Fruit fly (Drosophila melanogaster) whole organism, prepupa: ENCODE data around the gene Nrg.

Experiments
- CG15336 ChIP-seq: fragments of 200-800 bp; sonication (Bioruptor generic); IDR thresholded peaks from 2 replicates; pipeline ENCODE4 v1.3.6; 2022; ENCODE audit warnings: missing biosample characterization, missing genetic modification characterization
- CG1621 ChIP-seq: fragments of 200-800 bp; sonication (Bioruptor generic); optimal IDR thresholded peaks from 3 replicates; lab custom pipeline; 2018; ENCODE audit warnings: missing biosample characterization, mild to moderate bottlenecking, missing genetic modification characterization
- CG3032 ChIP-seq: fragments of 200-800 bp; optimal IDR thresholded peaks from 2 replicates; lab custom pipeline; 2019; ENCODE audit warnings: missing biosample characterization, mild to moderate bottlenecking, missing genetic modification characterization, moderate library complexity
- CG34406 ChIP-seq: fragments of 200-800 bp; sonication (Bioruptor generic); optimal IDR thresholded peaks from 3 replicates; lab custom pipeline; 2016; ENCODE audit warnings: missing biosample characterization, missing genetic modification characterization
- CG4318 ChIP-seq: fragments of 200-800 bp; sonication (Bioruptor generic); optimal IDR thresholded peaks from 3 replicates; lab custom pipeline; 2017; ENCODE audit warnings: missing biosample characterization, mild to moderate bottlenecking, missing genetic modification characterization
- CG6163 ChIP-seq: fragments of 200-800 bp; sonication (Bioruptor generic); IDR thresholded peaks from 3 replicates; pipeline ENCODE4 v1.3.6; 2022; ENCODE audit warnings: missing biosample characterization, missing genetic modification characterization
- CG6276 ChIP-seq: fragments of 200-800 bp; sonication (Bioruptor generic); optimal IDR thresholded peaks from 2 replicates; lab custom pipeline; 2017; ENCODE audit warnings: missing biosample characterization, mild to moderate bottlenecking, missing genetic modification characterization
- CG6792 ChIP-seq: fragments of 200-800 bp; sonication (Bioruptor generic); optimal IDR thresholded peaks from 3 replicates; lab custom pipeline; 2016; ENCODE audit warnings: missing biosample characterization, missing genetic modification characterization
- CG6808 ChIP-seq: fragments of 200-800 bp; sonication (Bioruptor generic); optimal IDR thresholded peaks from 3 replicates; lab custom pipeline; 2017; ENCODE audit warnings: missing biosample characterization, missing genetic modification characterization, mild to moderate bottlenecking, moderate library complexity, missing genetic modification reagents
- CG8119 ChIP-seq: fragments of 200-800 bp; sonication (Bioruptor generic); IDR thresholded peaks from 3 replicates; pipeline ENCODE4 v1.3.6; 2022; ENCODE audit warnings: missing biosample characterization, missing genetic modification characterization
- CG8632 ChIP-seq: fragments of 200-800 bp; sonication (Bioruptor generic); optimal IDR thresholded peaks from 3 replicates; lab custom pipeline; 2016; ENCODE audit warnings: missing biosample characterization, missing genetic modification characterization
- Eip75B ChIP-seq: fragments of 200-800 bp; sonication (Bioruptor generic); optimal IDR thresholded peaks from 3 replicates; lab custom pipeline; 2016; ENCODE audit warnings: missing biosample characterization, missing genetic modification characterization
- Eip78C ChIP-seq: fragments of 200-800 bp; sonication (Bioruptor generic); peaks from one replicate; lab custom pipeline; 2016; ENCODE audit warnings: missing biosample characterization, missing genetic modification characterization
- Gug ChIP-seq: fragments of 200-800 bp; sonication (Bioruptor generic); IDR thresholded peaks from 2 replicates; pipeline ENCODE4 v1.3.6; 2022; ENCODE audit warnings: missing biosample characterization, missing genetic modification characterization
- Lpt ChIP-seq: fragments of 200-800 bp; sonication (Bioruptor generic); optimal IDR thresholded peaks from 3 replicates; lab custom pipeline; 2016; ENCODE audit warnings: missing biosample characterization, missing genetic modification characterization
- Met ChIP-seq: fragments of 200-800 bp; sonication (Bioruptor generic); optimal IDR thresholded peaks from 3 replicates; lab custom pipeline; 2016; ENCODE audit warnings: missing biosample characterization, missing genetic modification characterization
- OdsH ChIP-seq: fragments of 200-800 bp; sonication (Bioruptor generic); optimal IDR thresholded peaks from 3 replicates; lab custom pipeline; 2016; ENCODE audit warnings: missing biosample characterization, missing genetic modification characterization
- Smox ChIP-seq: fragments of 200-800 bp; sonication (Bioruptor generic); optimal IDR thresholded peaks from 3 replicates; lab custom pipeline; 2016; ENCODE audit warnings: missing biosample characterization, missing genetic modification characterization
- Sox102F ChIP-seq: fragments of 200-800 bp; sonication (Bioruptor generic); optimal IDR thresholded peaks from 2 replicates; lab custom pipeline; 2016; ENCODE audit warnings: missing biosample characterization, mild to moderate bottlenecking, missing genetic modification characterization
- Sox14 ChIP-seq: fragments of 200-800 bp; sonication (Bioruptor generic); optimal IDR thresholded peaks from 3 replicates; lab custom pipeline; 2016; ENCODE audit warnings: missing biosample characterization, missing genetic modification characterization
- Sox15 ChIP-seq: fragments of 200-800 bp; sonication (Bioruptor generic); optimal IDR thresholded peaks from 3 replicates; lab custom pipeline; 2016; ENCODE audit warnings: missing biosample characterization, missing genetic modification characterization
- achi ChIP-seq: fragments of 200-800 bp; sonication (Bioruptor generic); optimal IDR thresholded peaks from 3 replicates; lab custom pipeline; 2016; ENCODE audit warnings: missing biosample characterization, missing genetic modification characterization
- acj6 ChIP-seq: fragments of 200-800 bp; sonication (Bioruptor generic); optimal IDR thresholded peaks from 3 replicates; lab custom pipeline; 2016; ENCODE audit warnings: missing biosample characterization, missing genetic modification characterization
- cyc ChIP-seq: fragments of 200-800 bp; sonication (Bioruptor generic); optimal IDR thresholded peaks from 3 replicates; lab custom pipeline; 2016; ENCODE audit warnings: missing biosample characterization, missing genetic modification characterization
- dac ChIP-seq: fragments of 200-800 bp; sonication (Bioruptor generic); optimal IDR thresholded peaks from 2 replicates; lab custom pipeline; 2017; ENCODE audit warnings: missing biosample characterization, mild to moderate bottlenecking, missing genetic modification characterization
- dsx ChIP-seq: fragments of 200-800 bp; optimal IDR thresholded peaks from 3 replicates; lab custom pipeline; 2019; ENCODE audit warnings: missing biosample characterization, mild to moderate bottlenecking, missing genetic modification characterization, moderate library complexity; ENCODE audit not compliant: poor library complexity, severe bottlenecking
- eg ChIP-seq: fragments of 200-800 bp; sonication (Bioruptor generic); IDR thresholded peaks from 3 replicates; pipeline ENCODE4 v1.3.6; 2022; ENCODE audit warnings: missing biosample characterization, missing genetic modification characterization
- esn ChIP-seq: fragments of 200-800 bp; sonication (Bioruptor generic); optimal IDR thresholded peaks from 2 replicates; lab custom pipeline; 2016; ENCODE audit warnings: missing biosample characterization, mild to moderate bottlenecking, missing genetic modification characterization, moderate library complexity
- fd59A ChIP-seq: fragments of 200-800 bp; sonication (Bioruptor generic); optimal IDR thresholded peaks from 2 replicates; lab custom pipeline; 2017; ENCODE audit warnings: missing biosample characterization, mild to moderate bottlenecking, missing genetic modification characterization, missing genetic modification reagents
- fkh ChIP-seq: fragments of 200-800 bp; sonication (Bioruptor generic); optimal IDR thresholded peaks from 3 replicates; lab custom pipeline; 2017; ENCODE audit warnings: missing biosample characterization, mild to moderate bottlenecking, missing genetic modification characterization, moderate library complexity
- net ChIP-seq: fragments of 200-800 bp; sonication (Bioruptor generic); optimal IDR thresholded peaks from 3 replicates; lab custom pipeline; 2016; ENCODE audit warnings: missing biosample characterization, missing genetic modification characterization
- pdm3 ChIP-seq: fragments of 200-800 bp; sonication (Bioruptor generic); optimal IDR thresholded peaks from 3 replicates; lab custom pipeline; 2016; ENCODE audit warnings: missing biosample characterization, missing genetic modification characterization
- ss ChIP-seq, 2 experiments: fragments of 200-800 bp; sonication (Bioruptor generic); optimal IDR thresholded peaks; 2 replicates in 1 of 2; 3 replicates in 1 of 2; lab custom pipeline; 2017 to 2018; ENCODE audit warnings: mild to moderate bottlenecking in 2 of 2, missing biosample characterization in 2 of 2, missing genetic modification characterization in 2 of 2, moderate library complexity in 1 of 2
- svp ChIP-seq: fragments of 200-800 bp; sonication (Bioruptor generic); peaks from one replicate; lab custom pipeline; 2016; ENCODE audit warnings: missing biosample characterization, missing genetic modification characterization
- vri ChIP-seq: fragments of 200-800 bp; sonication (Bioruptor generic); optimal IDR thresholded peaks from 3 replicates; lab custom pipeline; 2016; ENCODE audit warnings: missing biosample characterization, mild to moderate bottlenecking, missing genetic modification characterization

The Nrg gene

DNA sequence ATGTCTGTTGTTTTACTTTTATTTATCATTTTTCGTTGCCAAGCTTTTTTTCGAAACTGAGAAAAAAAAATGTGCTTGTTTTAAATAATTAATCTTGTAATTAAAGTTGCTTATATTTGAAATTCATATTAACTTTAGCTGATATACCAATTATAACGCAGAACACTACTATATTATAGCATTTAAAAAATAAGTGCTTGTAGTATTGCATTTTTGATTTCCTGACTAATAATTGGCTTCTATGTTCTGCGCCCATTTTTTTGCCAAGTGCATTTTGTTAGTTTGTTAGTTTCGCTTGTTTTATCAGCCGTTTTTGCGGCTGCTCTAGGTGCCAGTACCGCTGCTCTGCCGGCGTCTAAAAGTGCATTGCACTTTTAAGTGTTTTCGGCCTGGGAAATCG, 4.3 kb downstream of the Nrg start (continued):
- TF ChIP-seq CG6163 (peak; percentile 28; the same call in 1 of the 3 replicates), net (no peak), ss (GFP tag; optimal IDR thresholded peaks at IDR 0.05; lab: Kevin White, UChicago) (no peak), acj6 (GFP tag; lab: Kevin White, UChicago) (peak; percentile 16), vri (GFP tag; lab: Kevin White, UChicago) (no peak), CG6276 (GFP tag; lab: Kevin White, UChicago) (peak; percentile 67), CG15336 (GFP tag; lab: Robert Waterston, UW) (peak; percentile 72), Sox102F (GFP tag; lab: Kevin White, UChicago) (no peak)

dm6 chrX:8522504-8522903, 5.3 kb downstream of the Nrg start:
- TF ChIP-seq fkh (peak; percentile 35), dac (GFP tag; lab: Kevin White, UChicago) (no peak), Sox14 (GFP tag; lab: Kevin White, UChicago) (no peak), esn (GFP tag; lab: Kevin White, UChicago) (peak; percentile 16), CG1621 (tag; lab: Kevin White, UChicago) (no peak), CG3032 (no peak), CG34406 (GFP tag; lab: Kevin White, UChicago) (no peak), CG15336 (GFP tag; lab: Robert Waterston, UW) (peak; percentile 35; the same call in 1 of the 2 replicates), achi (no peak), CG8119 (GFP tag; lab: Robert Waterston, UW) (peak; percentile 35; the same call in 1 of the 3 replicates), CG6276 (GFP tag; lab: Kevin White, UChicago) (no peak), Met (GFP tag; lab: Kevin White, UChicago) (peak; percentile 22), dsx (GFP tag; lab: Kevin White, UChicago) (no peak), Eip78C (GFP tag; lab: Kevin White, UChicago) (peak; percentile 38), Sox15 (no peak), CG8632 (peak; percentile 14), CG4318 (GFP tag; lab: Kevin White, UChicago) (no peak), Lpt (GFP tag; lab: Kevin White, UChicago) (no peak), eg (GFP tag; lab: Robert Waterston, UW) (peak; percentile 37; the same call in 1 of the 3 replicates), vri (GFP tag; lab: Kevin White, UChicago) (peak; percentile 12), Eip75B (GFP tag; lab: Kevin White, UChicago) (no peak), fd59A (GFP tag; lab: Kevin White, UChicago) (no peak), Sox102F (GFP tag; lab: Kevin White, UChicago) (peak; percentile 14), CG6808 (GFP tag; lab: Kevin White, UChicago) (no peak), svp (GFP tag; lab: Kevin White, UChicago) (no peak), CG6792 (GFP tag; lab: Kevin White, UChicago) (no peak)

DNA sequence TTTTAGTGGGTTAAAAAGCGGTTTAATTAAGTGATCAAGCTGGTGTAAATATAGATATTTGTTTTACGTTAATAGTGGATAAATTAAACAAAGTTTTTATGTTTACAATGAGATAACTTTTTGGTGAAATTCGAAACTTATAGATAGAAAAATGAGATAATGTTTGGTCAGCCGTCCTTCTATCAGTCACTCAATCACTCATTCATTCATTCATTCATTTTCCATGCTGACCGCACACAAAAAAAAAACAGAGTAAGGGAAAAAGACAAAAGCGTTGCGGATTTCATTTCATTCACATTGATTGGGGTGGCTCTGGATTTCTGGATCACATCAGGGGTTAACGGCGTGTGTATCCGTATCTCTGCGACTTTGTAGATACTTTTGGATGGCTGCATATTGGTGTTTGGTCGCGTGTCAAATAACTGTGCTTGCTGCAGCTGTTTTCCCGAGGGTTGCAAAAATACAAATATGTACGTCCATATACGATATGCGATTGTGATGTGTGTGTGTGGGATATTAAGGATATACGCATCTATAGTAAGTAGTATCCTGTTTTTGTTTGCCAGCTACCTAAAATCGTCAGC, 6.5 kb downstream of the Nrg start:
- TF ChIP-seq Gug (GFP tag; lab: Robert Waterston, UW), result no peak
- peak; percentile 49 for TF ChIP-seq svp (GFP tag; lab: Kevin White, UChicago)
- no peak for TF ChIP-seq dsx (GFP tag; lab: Kevin White, UChicago)
- TF ChIP-seq achi, result no peak
- TF ChIP-seq pdm3 (GFP tag; lab: Kevin White, UChicago), result no peak
- no peak for TF ChIP-seq CG8119 (GFP tag; lab: Robert Waterston, UW)

DNA sequence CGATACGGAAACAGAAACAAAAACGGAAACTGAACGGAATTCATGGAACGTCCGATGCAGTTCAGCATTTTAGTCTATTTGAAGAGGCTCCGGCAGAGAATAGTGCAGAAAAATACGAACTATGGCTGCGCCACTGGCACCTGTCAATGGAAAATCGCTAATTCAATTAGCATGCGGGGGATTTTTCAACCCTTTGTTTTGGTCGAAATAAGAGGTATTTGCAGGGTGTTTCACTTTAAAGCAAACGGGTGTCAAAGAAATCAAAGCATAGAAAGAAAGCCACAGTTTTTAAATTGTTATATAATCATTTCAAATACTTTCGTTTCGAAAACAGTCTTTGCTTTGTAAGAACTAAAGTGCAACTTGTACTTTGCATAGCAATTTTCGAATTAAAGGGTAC, 12.4 kb downstream of the Nrg start, which contains the start of gene PIP82:
TSS of gene PIP82 (minus strand) at position 101 of the 400 bp plus-strand sequence.
- TF ChIP-seq net, result no peak
- TF ChIP-seq Lpt (GFP tag; lab: Kevin White, UChicago), result no peak
- TF ChIP-seq cyc (GFP tag; lab: Kevin White, UChicago), result no peak
- no peak for TF ChIP-seq Smox (GFP tag; lab: Kevin White, UChicago)
- no peak for TF ChIP-seq Gug (GFP tag; lab: Robert Waterston, UW)
- TF ChIP-seq OdsH (GFP tag; lab: Kevin White, UChicago), result no peak
- TF ChIP-seq dsx (GFP tag; lab: Kevin White, UChicago), result no peak
